Fruit fly (Drosophila melanogaster) whole organism, pupa: ENCODE results near the gene CG10562.

Experiments
- CG32121 ChIP-seq: fragments of 200-800 bp; sonication (Bioruptor generic); IDR thresholded peaks from 2 replicates; pipeline ENCODE4 v1.3.6; 2022; ENCODE audit warnings: missing biosample characterization, missing genetic modification characterization
- CG34367 ChIP-seq: fragments of 200-800 bp; sonication (Bioruptor generic); optimal IDR thresholded peaks from 2 replicates; lab custom pipeline; 2018; ENCODE audit warnings: missing biosample characterization, mild to moderate bottlenecking, missing genetic modification characterization
- CG4496 ChIP-seq: fragments of 200-800 bp; sonication (Bioruptor generic); IDR thresholded peaks from 3 replicates; pipeline ENCODE4 v1.3.6; 2022; ENCODE audit warnings: missing biosample characterization, missing genetic modification characterization
- CG8301 ChIP-seq: fragments of 200-800 bp; sonication (Bioruptor generic); optimal IDR thresholded peaks from 2 replicates; lab custom pipeline; 2018; ENCODE audit warnings: missing biosample characterization, mild to moderate bottlenecking, missing genetic modification characterization
- CG9948 ChIP-seq: fragments of 200-800 bp; sonication (Bioruptor generic); optimal IDR thresholded peaks from 2 replicates; lab custom pipeline; 2018; ENCODE audit warnings: missing biosample characterization, mild to moderate bottlenecking, missing genetic modification characterization, moderate library complexity
- EcR ChIP-seq: fragments of 200-800 bp; sonication (Bioruptor generic); optimal IDR thresholded peaks from 3 replicates; lab custom pipeline; 2019; ENCODE audit warnings: missing biosample characterization, missing genetic modification characterization, mild to moderate bottlenecking, moderate library complexity, missing genetic modification reagents
- Ets98B ChIP-seq: fragments of 200-800 bp; sonication (Bioruptor generic); IDR thresholded peaks from 2 replicates; pipeline ENCODE4 v1.3.6; 2022; ENCODE audit warnings: missing biosample characterization, missing genetic modification characterization
- Pif1A ChIP-seq: fragments of 200-800 bp; sonication (Bioruptor generic); optimal IDR thresholded peaks from 3 replicates; lab custom pipeline; 2016; ENCODE audit warnings: missing biosample characterization, missing genetic modification characterization
- Pif1B ChIP-seq: fragments of 200-800 bp; sonication (Bioruptor generic); optimal IDR thresholded peaks from 3 replicates; lab custom pipeline; 2016; ENCODE audit warnings: missing biosample characterization, missing genetic modification characterization

DNA sequence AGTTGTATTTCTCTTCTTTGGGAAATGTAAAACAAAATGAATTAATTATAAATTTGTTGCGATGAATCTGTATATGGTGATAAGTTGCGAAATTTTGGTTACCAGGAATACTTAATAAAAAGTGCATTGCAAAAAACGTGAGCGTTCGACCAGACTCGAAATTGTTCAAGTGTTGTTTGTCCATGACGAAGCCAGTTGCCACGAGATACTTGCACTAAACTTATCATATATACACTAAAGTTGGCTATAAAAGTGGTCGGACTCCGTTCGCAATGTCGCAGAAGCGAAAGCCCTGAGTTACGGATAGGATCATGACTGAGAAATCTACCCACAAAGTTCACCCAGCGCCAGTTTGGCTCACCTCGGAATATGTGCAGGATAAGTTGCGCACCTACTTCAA is 49.0 kb downstream of the CG10562 start, which contains the start of gene CG11878:
- no peak for TF ChIP-seq CG8301 (tag; lab: Kevin White, UChicago)
- no peak for TF ChIP-seq Ets98B (GFP tag; lab: Robert Waterston, UW)
- no peak for TF ChIP-seq CG32121
- TF ChIP-seq Pif1A = no peak
- TF ChIP-seq CG34367 = no peak
- no peak for TF ChIP-seq CG4496 (GFP tag; lab: Robert Waterston, UW)
- TF ChIP-seq Pif1B (GFP tag; lab: Kevin White, UChicago) = no peak
- no peak for TF ChIP-seq CG9948 (tag; lab: Kevin White, UChicago)
- no peak for TF ChIP-seq EcR (GFP tag; lab: Kevin White, UChicago)
